Worm (Caenorhabditis elegans): ENCODE measurements around the gene T07H3.7.

The T07H3.7 gene

DNA sequence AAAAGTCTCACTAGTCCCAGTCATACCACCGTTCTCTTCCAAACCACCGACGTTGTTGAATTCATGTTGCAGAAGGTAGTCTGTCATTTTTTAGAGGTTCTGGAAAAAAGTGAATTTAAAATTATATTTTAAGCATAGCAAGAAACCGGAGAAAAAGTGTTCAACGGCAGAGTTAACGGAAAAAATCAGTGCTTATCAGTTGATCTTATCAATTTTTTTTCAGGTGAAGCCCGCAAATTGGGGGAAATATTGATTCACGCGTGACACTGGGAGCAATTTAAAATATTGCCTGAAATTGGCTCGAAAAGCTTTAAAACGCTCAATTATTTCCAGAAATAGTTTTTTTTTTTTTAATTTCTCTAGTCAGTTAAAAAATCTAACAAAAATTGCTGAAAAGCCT is 9.9 kb downstream of the T07H3.7 start, which contains the start of gene math-38:
TSS of gene math-38 (minus strand) at position 101 of the 400 bp plus-strand sequence.
- TF ChIP-seq elt-3 (tag; optimal IDR thresholded peaks at IDR 0.05), result no peak
- no peak for TF ChIP-seq ceh-16 (tag; optimal IDR thresholded peaks at IDR 0.05)
- TF ChIP-seq ama-1 (optimal IDR thresholded peaks at IDR 0.05), result no peak
- TF ChIP-seq elt-1 (tag; optimal IDR thresholded peaks at IDR 0.05), result no peak
- no peak for TF ChIP-seq F13H6.1 (tag; optimal IDR thresholded peaks at IDR 0.05)
- TF ChIP-seq nhr-129 (tag; optimal IDR thresholded peaks at IDR 0.05), result no peak
- TF ChIP-seq alr-1 (tag; optimal IDR thresholded peaks at IDR 0.05), result no peak
- TF ChIP-seq egl-27 (tag; optimal IDR thresholded peaks at IDR 0.05), result no peak
- no peak for TF ChIP-seq lin-39 (tag; optimal IDR thresholded peaks at IDR 0.05)
- TF ChIP-seq lin-11 (tag; optimal IDR thresholded peaks at IDR 0.05), result no peak
- no peak for TF ChIP-seq skn-1 (tag; optimal IDR thresholded peaks at IDR 0.05)
- TF ChIP-seq unc-55 (GFP tag; optimal IDR thresholded peaks at IDR 0.05), result no peak
- no peak for TF ChIP-seq mab-5 (tag; optimal IDR thresholded peaks at IDR 0.05)
- no peak for TF ChIP-seq snpc-4 (tag; optimal IDR thresholded peaks at IDR 0.05)

- TF ChIP-seq fos-1 (tag; optimal IDR thresholded peaks at IDR 0.05) (peak; percentile 82), nhr-21 (tag; optimal IDR thresholded peaks at IDR 0.05) (no peak)
Measured at ce11 chrII:1576772-1577171, 13.0 kb downstream of the T07H3.7 start.

DNA sequence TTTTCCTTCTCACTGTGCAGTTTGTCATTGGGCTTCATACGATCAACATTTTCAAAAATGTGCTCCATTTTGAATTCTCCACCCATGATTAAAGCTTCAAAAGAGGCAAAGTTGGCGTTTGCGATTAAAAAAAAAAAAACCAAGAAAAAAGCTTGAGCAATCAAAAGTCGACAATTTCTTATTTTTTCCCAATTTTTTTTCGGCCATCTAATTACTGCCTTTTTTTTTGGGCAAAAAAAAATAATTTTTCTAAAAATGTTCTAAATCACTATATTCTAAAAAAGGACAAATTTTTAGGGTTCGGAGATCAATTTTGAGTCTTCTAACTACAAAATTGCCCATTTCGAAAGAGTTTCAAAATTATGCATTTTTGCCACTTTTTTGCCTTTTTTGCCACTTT is 13.7 kb downstream of the T07H3.7 start, which contains the start of gene K05F6.10:
TSS of gene K05F6.10 (minus strand) at position 101 of the 400 bp plus-strand sequence.
- TF ChIP-seq nhr-11 (tag; optimal IDR thresholded peaks at IDR 0.05) (no peak), F13H6.1 (tag; optimal IDR thresholded peaks at IDR 0.05) (no peak), sma-9 (GFP tag; optimal IDR thresholded peaks at IDR 0.05) (no peak), sma-9 (tag; optimal IDR thresholded peaks at IDR 0.05) (no peak), peb-1 (tag; optimal IDR thresholded peaks at IDR 0.05) (no peak), elt-1 (tag; optimal IDR thresholded peaks at IDR 0.05) (no peak), Y55F3AM.14 (GFP tag; optimal IDR thresholded peaks at IDR 0.05) (no peak), lin-11 (tag; optimal IDR thresholded peaks at IDR 0.05) (no peak), nhr-21 (tag; optimal IDR thresholded peaks at IDR 0.05) (no peak), nhr-129 (tag; optimal IDR thresholded peaks at IDR 0.05) (no peak)

- TF ChIP-seq nhr-237 (tag; optimal IDR thresholded peaks at IDR 0.05) (no peak), nhr-11 (tag; optimal IDR thresholded peaks at IDR 0.05) (no peak), nhr-21 (tag; optimal IDR thresholded peaks at IDR 0.05) (no peak), C34F6.9 (tag; optimal IDR thresholded peaks at IDR 0.05) (no peak), ztf-11 (tag; optimal IDR thresholded peaks at IDR 0.05) (no peak), unc-62 (GFP tag; optimal IDR thresholded peaks at IDR 0.05) (no peak), snpc-4 (tag; optimal IDR thresholded peaks at IDR 0.05) (no peak), egl-27 (tag; optimal IDR thresholded peaks at IDR 0.05) (no peak), unc-55 (GFP tag; optimal IDR thresholded peaks at IDR 0.05) (no peak), nhr-129 (tag; optimal IDR thresholded peaks at IDR 0.05) (no peak), ceh-82 (tag; optimal IDR thresholded peaks at IDR 0.05) (no peak), skn-1 (tag; optimal IDR thresholded peaks at IDR 0.05) (no peak), blmp-1 (tag; optimal IDR thresholded peaks at IDR 0.05; ENCODE audit: insufficient read depth) (no peak), sma-9 (GFP tag; optimal IDR thresholded peaks at IDR 0.05) (no peak), sma-9 (tag; optimal IDR thresholded peaks at IDR 0.05) (no peak), peb-1 (tag; optimal IDR thresholded peaks at IDR 0.05) (no peak)
Measured at ce11 chrII:1571032-1571431, 18.7 kb downstream of the T07H3.7 start, which contains the start of gene fbxb-46. Gene fbxb-46, minus strand, starts transcription at chrII:1571132.

ce11 chrII:1568214-1568613 is 21.5 kb downstream of the T07H3.7 start, which contains the start of gene fbxb-49:
Gene fbxb-49, plus strand, starts transcription at chrII:1568514.
- TF ChIP-seq lin-11 (tag; optimal IDR thresholded peaks at IDR 0.05), result no peak
- no peak for TF ChIP-seq ZK546.5 (tag; optimal IDR thresholded peaks at IDR 0.05)
- no peak for TF ChIP-seq nhr-237 (tag; optimal IDR thresholded peaks at IDR 0.05)
- TF ChIP-seq mbf-1 (tag; optimal IDR thresholded peaks at IDR 0.05), result no peak
- TF ChIP-seq lsy-2 (tag; optimal IDR thresholded peaks at IDR 0.05), result no peak
- TF ChIP-seq F13H6.1 (tag; optimal IDR thresholded peaks at IDR 0.05), result no peak
- TF ChIP-seq sma-3 (GFP tag; optimal IDR thresholded peaks at IDR 0.05), result no peak
- no peak for TF ChIP-seq unc-55 (GFP tag; optimal IDR thresholded peaks at IDR 0.05)
- no peak for TF ChIP-seq sem-4 (tag; optimal IDR thresholded peaks at IDR 0.05)
- no peak for TF ChIP-seq Y55F3AM.14 (GFP tag; optimal IDR thresholded peaks at IDR 0.05)
- no peak for TF ChIP-seq blmp-1 (tag; optimal IDR thresholded peaks at IDR 0.05; ENCODE audit: insufficient read depth)
- TF ChIP-seq ceh-16 (tag; optimal IDR thresholded peaks at IDR 0.05), result no peak
- no peak for TF ChIP-seq nhr-25 (tag; optimal IDR thresholded peaks at IDR 0.05)
- TF ChIP-seq ama-1 (optimal IDR thresholded peaks at IDR 0.05), result no peak
- no peak for TF ChIP-seq R02D3.7 (tag; optimal IDR thresholded peaks at IDR 0.05)
- TF ChIP-seq nhr-11 (tag; optimal IDR thresholded peaks at IDR 0.05), result no peak
